Worm (Caenorhabditis elegans) whole organism, L1 larva: ENCODE data around the gene mxl-1.

ENCODE experiments used
- C04F5.9 ChIP-seq: sonication (generic microtip); optimal IDR thresholded peaks from 2 replicates; lab custom pipeline; 2016; ENCODE audit warnings: missing genetic modification characterization, missing compliant biosample characterization
- C34B4.2 ChIP-seq: sonication (generic microtip); optimal IDR thresholded peaks from 2 replicates; lab custom pipeline; 2017; ENCODE audit warnings: mild to moderate bottlenecking, missing genetic modification characterization, missing compliant biosample characterization
- F16B12.6 ChIP-seq: fragments of 150-350 bp; optimal IDR thresholded peaks from 2 replicates; lab custom pipeline; 2014; ENCODE audit warnings: missing biosample characterization, missing genetic modification characterization
- aha-1 ChIP-seq: fragments of 150-350 bp; optimal IDR thresholded peaks from 2 replicates; lab custom pipeline; 2014; ENCODE audit warnings: missing biosample characterization, missing genetic modification characterization
- alr-1 ChIP-seq: fragments of 200-800 bp; sonication (Bioruptor generic); optimal IDR thresholded peaks from 2 replicates; lab custom pipeline; 2018; ENCODE audit warnings: borderline replicate concordance, mild to moderate bottlenecking, missing genetic modification characterization, missing compliant biosample characterization
- blmp-1 ChIP-seq: fragments of 150-350 bp; optimal IDR thresholded peaks from 2 replicates; lab custom pipeline; 2014; ENCODE audit warnings: missing biosample characterization, missing genetic modification characterization
- ceh-90 ChIP-seq: sonication (generic microtip); optimal IDR thresholded peaks from 2 replicates; lab custom pipeline; 2016; ENCODE audit warnings: missing genetic modification characterization, missing compliant biosample characterization
- dsc-1 ChIP-seq: sonication (generic microtip); optimal IDR thresholded peaks from 2 replicates; lab custom pipeline; 2016; ENCODE audit warnings: mild to moderate bottlenecking, missing genetic modification characterization, missing compliant biosample characterization
- efl-1 ChIP-seq, 4 experiments: fragments of 150-350 bp; optimal IDR thresholded peaks in 3 of 4; peaks in 1 of 4; 1 replicate in 1 of 4; 2 replicates in 3 of 4; lab custom pipeline; 2014; ENCODE audit warnings: missing biosample characterization in 2 of 4, missing genetic modification characterization in 2 of 4, missing genetic modification reagents in 2 of 4
- efl-3 ChIP-seq: fragments of 200-800 bp; sonication (Bioruptor generic); optimal IDR thresholded peaks from 2 replicates; lab custom pipeline; 2018; ENCODE audit warnings: mild to moderate bottlenecking, missing genetic modification characterization, missing compliant biosample characterization
- egl-13 ChIP-seq: sonication (generic microtip); optimal IDR thresholded peaks from 2 replicates; lab custom pipeline; 2016; ENCODE audit warnings: missing genotype, missing genetic modification reagents, missing genetic modification characterization, missing compliant biosample characterization
- egl-27 ChIP-seq, 2 experiments: fragments of 150-350 bp in 1 of 2; sonication (generic microtip); optimal IDR thresholded peaks; 3 replicates each; lab custom pipeline; 2017 to 2018; ENCODE audit warnings: missing biosample characterization in 2 of 2, missing genetic modification characterization in 2 of 2, missing genetic modification reagents in 2 of 2
- elt-2 ChIP-seq: sonication (generic microtip); optimal IDR thresholded peaks from 2 replicates; lab custom pipeline; 2016; ENCODE audit warnings: missing genetic modification characterization, mild to moderate bottlenecking, inconsistent platforms, missing compliant biosample characterization, missing genetic modification reagents
- ets-5 ChIP-seq: fragments of 200-800 bp; sonication (Bioruptor generic); IDR thresholded peaks from 2 replicates; pipeline ENCODE4 v1.3.6; 2022; ENCODE audit warnings: missing genetic modification characterization, missing compliant biosample characterization
- hlh-4 ChIP-seq: sonication (generic microtip); optimal IDR thresholded peaks from 2 replicates; lab custom pipeline; 2016; ENCODE audit warnings: mild to moderate bottlenecking, missing genetic modification characterization, missing compliant biosample characterization
- lin-15B ChIP-seq: fragments of 150-350 bp; sonication (generic microtip); optimal IDR thresholded peaks from 3 replicates; lab custom pipeline; 2014; ENCODE audit warnings: missing biosample characterization, missing genetic modification characterization
- lin-39 ChIP-seq: fragments of 150-350 bp; optimal IDR thresholded peaks from 2 replicates; lab custom pipeline; 2014; ENCODE audit warnings: missing biosample characterization, missing genetic modification reagents, missing genetic modification characterization
- mab-9 ChIP-seq: fragments of 200-800 bp; sonication (Bioruptor generic); IDR thresholded peaks from 2 replicates; pipeline ENCODE4 v1.3.6; 2022; ENCODE audit warnings: missing genetic modification reagents, missing genetic modification characterization, missing compliant biosample characterization
- mdl-1 ChIP-seq, 2 experiments: fragments of 150-350 bp; optimal IDR thresholded peaks; 2 replicates each; lab custom pipeline; 2014 to 2017; ENCODE audit warnings: missing biosample characterization in 2 of 2, missing genetic modification characterization in 2 of 2, inconsistent platforms in 1 of 2
- mef-2 ChIP-seq: fragments of 150-350 bp; optimal IDR thresholded peaks from 2 replicates; lab custom pipeline; 2014; ENCODE audit warnings: missing biosample characterization, missing genetic modification characterization
- nhr-11 ChIP-seq: fragments of 150-350 bp; optimal IDR thresholded peaks from 2 replicates; lab custom pipeline; 2014; ENCODE audit warnings: missing biosample characterization, missing genetic modification characterization
- nhr-19 ChIP-seq: fragments of 200-800 bp; sonication (Bioruptor generic); conservative IDR thresholded peaks from 2 replicates; pipeline ENCODE4 v1.3.6; 2022; ENCODE audit warnings: missing genetic modification characterization, missing compliant biosample characterization
- nhr-76 ChIP-seq: sonication (generic microtip); optimal IDR thresholded peaks from 2 replicates; lab custom pipeline; 2017; ENCODE audit warnings: missing biosample characterization, missing genetic modification characterization
- nhr-77 ChIP-seq: fragments of 150-350 bp; optimal IDR thresholded peaks from 2 replicates; lab custom pipeline; 2014; ENCODE audit warnings: missing biosample characterization, missing genetic modification characterization
- nhr-84 ChIP-seq: sonication (generic microtip); optimal IDR thresholded peaks from 2 replicates; lab custom pipeline; 2017; ENCODE audit warnings: missing biosample characterization, missing genetic modification characterization
- nhr-90 ChIP-seq: sonication (generic microtip); optimal IDR thresholded peaks from 2 replicates; lab custom pipeline; 2016; ENCODE audit warnings: mild to moderate bottlenecking, missing genetic modification characterization, missing compliant biosample characterization; ENCODE audit not compliant: poor library complexity
- snu-23 ChIP-seq: sonication (generic microtip); optimal IDR thresholded peaks from 2 replicates; lab custom pipeline; 2016; ENCODE audit warnings: missing genetic modification characterization, missing compliant biosample characterization
- sox-4 ChIP-seq: sonication (generic microtip); optimal IDR thresholded peaks from 2 replicates; lab custom pipeline; 2016; ENCODE audit warnings: missing genetic modification characterization, missing compliant biosample characterization
- unc-130 ChIP-seq: fragments of 150-350 bp; optimal IDR thresholded peaks from 2 replicates; lab custom pipeline; 2017; ENCODE audit warnings: missing biosample characterization, missing genetic modification characterization, inconsistent platforms
- unc-62 ChIP-seq: fragments of 150-350 bp; optimal IDR thresholded peaks from 2 replicates; lab custom pipeline; 2014; ENCODE audit warnings: missing biosample characterization, missing genetic modification reagents, missing genetic modification characterization
- xbp-1 ChIP-seq: sonication (generic microtip); optimal IDR thresholded peaks from 2 replicates; lab custom pipeline; 2016; ENCODE audit warnings: missing genetic modification characterization, missing compliant biosample characterization
- zip-4 ChIP-seq: fragments of 200-800 bp; sonication (Bioruptor generic); optimal IDR thresholded peaks from 2 replicates; lab custom pipeline; 2018; ENCODE audit warnings: mild to moderate bottlenecking, missing genetic modification characterization, moderate library complexity, missing compliant biosample characterization
- ztf-11 ChIP-seq, 2 experiments: sonication (generic microtip); optimal IDR thresholded peaks; 2 replicates each; lab custom pipeline; 2016 to 2017; ENCODE audit warnings: missing genetic modification characterization in 2 of 2, missing biosample characterization in 1 of 2, missing compliant biosample characterization in 1 of 2
- ztf-4 ChIP-seq: fragments of 150-350 bp; optimal IDR thresholded peaks from 2 replicates; lab custom pipeline; 2014; ENCODE audit warnings: missing biosample characterization, missing genetic modification characterization

mxl-1 gene

DNA sequence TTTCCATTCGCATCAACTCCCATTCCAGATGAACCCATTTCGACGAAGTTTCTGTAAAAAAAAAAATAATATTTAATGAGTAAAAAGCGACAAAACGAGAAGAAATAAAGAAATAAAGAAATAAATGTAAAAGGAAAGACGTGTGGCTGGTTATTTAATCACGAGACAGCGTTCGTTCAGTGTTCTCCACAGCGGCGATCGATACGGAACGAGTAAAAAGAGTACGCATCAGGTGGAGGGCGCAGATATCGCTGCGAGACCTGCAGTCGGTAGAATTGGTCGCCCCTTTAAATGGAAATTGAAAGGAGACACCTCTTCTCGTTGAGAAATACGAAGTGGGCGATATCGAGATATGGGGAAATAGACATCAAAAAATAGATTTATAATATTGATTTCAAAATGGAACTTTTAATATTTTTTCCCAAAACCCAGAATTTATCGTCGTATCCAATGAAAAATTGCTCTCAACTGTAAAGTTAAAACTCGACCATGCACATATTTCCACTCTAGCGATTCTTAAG is 15.9 kb upstream of the mxl-1 start, which contains the start of gene pqn-70 (continued):
- no peak for TF ChIP-seq hlh-4 (tag; lab: Kevin White, UChicago)
- TF ChIP-seq xbp-1 (tag; lab: Kevin White, UChicago): peak; percentile 75
- peak; percentile 83 for TF ChIP-seq nhr-19
- no peak for TF ChIP-seq alr-1
- no peak for TF ChIP-seq egl-27 (tag; optimal IDR thresholded peaks at IDR 0.05; lab: Kevin White, UChicago)
- TF ChIP-seq nhr-11: peak; percentile 12
- peak; percentile 48 for TF ChIP-seq nhr-77
- peak; percentile 48 for TF ChIP-seq F16B12.6 (tag; lab: Kevin White, UChicago)
- TF ChIP-seq aha-1: no peak
- TF ChIP-seq C34B4.2: no peak
- TF ChIP-seq ztf-4 (tag; lab: Kevin White, UChicago): peak; percentile 75
- peak; percentile 79 for TF ChIP-seq nhr-90 (tag; lab: Kevin White, UChicago)
- peak; percentile 91 for TF ChIP-seq snu-23 (GFP tag; lab: Kevin White, UChicago)
- TF ChIP-seq mef-2: no peak
- TF ChIP-seq sox-4 (tag; lab: Kevin White, UChicago): peak; percentile 60
- peak; percentile 66 for TF ChIP-seq dsc-1 (tag; lab: Kevin White, UChicago)
- peak; percentile 87 for TF ChIP-seq unc-130
- no peak for TF ChIP-seq unc-62
- no peak for TF ChIP-seq nhr-76 (tag; lab: Kevin White, UChicago)
- TF ChIP-seq mdl-1 (tag; optimal IDR thresholded peaks at IDR 0.05; lab: Kevin White, UChicago): peak in 1 of 2 experiments; percentile 78
- peak; percentile 23 for TF ChIP-seq lin-39
- peak in 1 of 2 experiments; percentile 75 for TF ChIP-seq ztf-11 (tag; optimal IDR thresholded peaks at IDR 0.05; lab: Kevin White, UChicago)
- peak; percentile 25 for TF ChIP-seq zip-4 (GFP tag; lab: Kevin White, UChicago)
- no peak for TF ChIP-seq ets-5 (GFP tag; lab: Robert Waterston, UW)
- peak; percentile 9 for TF ChIP-seq C04F5.9 (tag; lab: Kevin White, UChicago)
- TF ChIP-seq efl-3: no peak
- TF ChIP-seq egl-13 (tag; lab: Kevin White, UChicago): peak; percentile 39
- TF ChIP-seq nhr-84 (tag; lab: Kevin White, UChicago): no peak
- TF ChIP-seq ceh-90 (tag; lab: Kevin White, UChicago): no peak
- TF ChIP-seq mab-9 (GFP tag; lab: Robert Waterston, UW): peak; percentile 34; the same call in 1 of the 2 replicates
- TF ChIP-seq, all 84 proteins: peak for 54

DNA sequence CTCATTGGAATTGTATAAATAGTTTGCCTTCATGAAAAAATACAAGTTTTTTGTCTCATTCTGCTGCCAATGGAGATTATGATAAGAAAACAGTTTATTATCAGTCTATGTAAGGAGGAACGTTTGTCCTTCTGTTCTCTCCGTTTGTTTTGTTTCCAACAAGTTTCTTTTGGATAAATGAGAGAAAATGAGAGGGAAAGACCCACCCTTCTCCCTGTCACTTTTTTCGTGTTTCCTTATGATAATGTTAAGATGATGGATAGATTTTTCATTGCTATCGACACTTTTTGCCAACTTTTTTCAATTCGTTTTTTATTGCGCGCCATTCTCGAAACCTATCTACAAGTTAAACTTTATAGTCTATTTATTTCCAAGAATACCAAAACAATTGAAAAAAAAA is 13.5 kb upstream of the mxl-1 start:
- no peak for TF ChIP-seq lin-15B (tag; lab: Kevin White, UChicago)
- TF ChIP-seq efl-1 (optimal IDR thresholded peaks at IDR 0.05; lab: Kevin White, UChicago): no peak
- peak in 1 of 2 experiments; percentile 2 for TF ChIP-seq efl-1 (GFP tag; optimal IDR thresholded peaks at IDR 0.05 in 1 of 2; lab: Kevin White, UChicago)
- peak; percentile 80 for TF ChIP-seq blmp-1 (tag; lab: Kevin White, UChicago)
- TF ChIP-seq, all 84 proteins: peak for 2

DNA sequence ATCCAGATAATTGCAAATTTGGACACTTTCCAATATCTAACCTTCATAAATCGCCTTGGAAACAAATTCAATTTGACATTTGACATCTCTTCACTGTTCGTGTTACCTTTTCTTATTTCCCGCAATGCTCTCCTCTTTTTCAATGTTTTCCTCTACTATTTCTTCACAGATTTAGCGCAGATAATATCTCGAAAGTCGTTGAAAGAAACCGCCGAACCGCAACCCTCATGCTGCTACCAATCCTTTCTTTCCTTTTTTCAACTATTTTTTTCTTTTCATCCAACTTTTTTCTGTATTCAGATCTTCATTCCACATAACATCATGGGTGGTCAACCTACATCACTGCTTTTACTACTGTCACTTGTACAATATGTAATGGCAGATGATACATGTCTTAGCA is 10.3 kb upstream of the mxl-1 start, which contains the start of gene T19B10.5:
Gene T19B10.5, plus strand, starts transcription at position 301 of the 400 bp plus-strand sequence.
- TF ChIP-seq blmp-1 (tag; lab: Kevin White, UChicago) (peak; percentile 18), zip-4 (GFP tag; lab: Kevin White, UChicago) (no peak)

DNA sequence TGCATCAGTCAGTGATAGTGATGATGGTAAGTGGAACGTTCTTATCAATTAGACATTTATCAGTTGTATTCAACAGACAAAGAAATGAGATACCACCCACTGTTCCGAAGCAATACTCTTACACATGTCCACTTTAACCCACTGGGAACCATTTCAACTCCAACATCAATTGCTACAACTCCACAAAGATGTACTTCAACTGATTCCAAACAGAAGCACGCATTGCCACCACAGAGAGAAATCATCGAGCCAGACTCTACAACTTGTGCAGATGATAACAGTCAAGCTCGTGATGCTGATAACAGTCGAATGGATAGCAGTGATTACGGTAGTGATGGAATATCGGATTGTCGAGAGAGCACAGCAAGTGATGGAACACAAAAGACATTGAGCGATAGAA is 8.8 kb upstream of the mxl-1 start:
- TF ChIP-seq F16B12.6 (tag; lab: Kevin White, UChicago): no peak
- no peak for TF ChIP-seq efl-1 (optimal IDR thresholded peaks at IDR 0.05; lab: Kevin White, UChicago)
- TF ChIP-seq efl-1 (GFP tag; optimal IDR thresholded peaks at IDR 0.05 in 1 of 2; lab: Kevin White, UChicago): peak in 1 of 2 experiments; percentile 74
- peak; percentile 96 for TF ChIP-seq elt-2 (tag; lab: Kevin White, UChicago)
